Worm (Caenorhabditis elegans): Measurements from ENCODE around the gene cnp-3.
"Not testable (repeated sequence)": the region's sequence is repeated elsewhere in the genome, so short reads cannot be mapped to it uniquely, and the experiment has no call there.

cnp-3 gene

DNA sequence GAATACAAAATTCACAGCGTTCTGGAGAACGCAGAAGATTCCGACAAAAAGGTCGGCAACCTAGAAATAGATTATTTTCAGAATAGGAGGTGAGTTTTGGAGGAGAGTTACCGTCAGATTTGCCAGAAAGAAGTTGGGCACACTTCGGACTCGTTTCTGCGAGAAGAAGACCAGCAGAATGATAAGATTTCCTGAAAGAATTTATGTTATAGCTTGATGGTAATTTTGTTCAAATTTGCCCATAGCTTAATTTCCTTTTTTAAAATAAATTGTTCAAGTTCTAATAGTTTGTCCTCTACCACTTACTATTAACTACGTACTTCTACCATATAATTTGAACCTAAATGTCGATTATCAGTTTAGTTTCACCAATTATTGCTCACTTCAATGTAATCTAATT is 19.2 kb upstream of the cnp-3 start:
- TF ChIP-seq T22C8.4 (GFP tag; IDR thresholded peaks at IDR 0.05) (no peak), ztf-23 (GFP tag; IDR thresholded peaks at IDR 0.05) (no peak)

DNA sequence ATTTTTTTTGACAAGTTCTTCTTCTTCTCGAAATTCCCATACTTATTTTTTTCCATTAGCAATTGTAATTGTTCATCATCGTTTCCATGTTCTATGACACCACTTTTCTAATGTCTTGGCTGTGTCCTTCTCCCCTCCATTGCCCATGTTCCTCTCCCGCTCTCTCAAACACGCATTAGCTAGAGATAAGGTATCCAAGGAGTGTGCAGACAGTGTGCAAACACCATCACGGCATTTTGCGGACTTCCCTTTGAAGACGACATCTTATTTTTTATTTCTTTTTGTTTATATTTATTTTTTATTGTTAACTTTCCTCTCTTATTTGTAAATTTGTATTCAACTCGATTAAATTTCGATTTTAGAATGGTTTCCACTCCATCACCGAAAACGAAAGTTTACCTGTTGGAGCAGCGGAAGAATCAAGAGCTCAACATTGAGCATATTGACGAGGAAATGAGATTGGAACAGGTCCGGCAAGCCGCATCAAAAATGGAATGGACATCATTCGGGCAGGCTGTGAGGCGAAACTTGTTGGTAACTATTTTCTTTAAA is 13.3 kb upstream of the cnp-3 start, which contains the start of gene mdt-1.2:
mdt-1.2 (plus strand) TSS at position 363 of the 552 bp plus-strand sequence.
- no peak for TF ChIP-seq ref-1 (GFP tag; conservative IDR thresholded peaks at IDR 0.05)
- no peak for TF ChIP-seq T22C8.4 (GFP tag; IDR thresholded peaks at IDR 0.05)
- no peak for TF ChIP-seq ztf-29 (GFP tag; IDR thresholded peaks at IDR 0.05)
- no peak for TF ChIP-seq med-1 (GFP tag; optimal IDR thresholded peaks at IDR 0.05; ENCODE audit: insufficient read depth)
- TF ChIP-seq tab-1 (GFP tag; IDR thresholded peaks at IDR 0.05) = 0 out of 2 replicates have a peak, but pooled peaks have one; percentile 35
- no peak for TF ChIP-seq ztf-23 (GFP tag; IDR thresholded peaks at IDR 0.05)
- TF ChIP-seq cog-1 (tag; optimal IDR thresholded peaks at IDR 0.05) = peak; percentile 71
- peak; percentile 62; the same call in 1 of the 2 replicates for TF ChIP-seq flt-1 (GFP tag; IDR thresholded peaks at IDR 0.05)
- TF ChIP-seq klf-2 (GFP tag; conservative IDR thresholded peaks at IDR 0.05) = no peak

DNA sequence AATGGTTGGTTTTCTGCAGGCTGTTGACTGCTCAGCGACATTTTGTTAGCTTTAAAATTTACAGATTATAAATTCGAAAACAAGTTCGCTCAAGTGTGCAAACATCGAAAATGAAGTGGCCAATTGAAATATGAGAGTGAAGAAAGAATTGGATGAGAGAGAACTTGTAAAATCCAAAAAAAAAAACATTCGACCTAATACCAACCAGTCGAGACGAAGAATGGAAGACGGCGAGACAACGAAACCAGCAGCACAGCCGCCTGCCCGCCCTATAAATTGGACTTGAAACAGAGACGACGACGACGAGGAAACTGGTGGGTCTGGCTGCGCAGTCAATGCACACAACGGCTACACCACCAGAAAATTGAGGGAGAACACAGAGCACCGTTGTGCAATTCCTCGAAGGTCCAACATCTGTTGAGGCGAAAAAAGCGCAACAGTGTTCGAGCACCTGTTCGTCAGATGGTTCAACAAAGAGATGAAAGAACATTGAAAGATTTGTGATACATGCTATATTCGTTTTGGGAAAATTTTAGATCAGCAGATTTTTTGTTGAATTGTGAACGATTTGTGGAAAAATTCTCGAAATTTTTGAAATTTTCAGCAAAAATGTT is 12.1 kb upstream of the cnp-3 start, which contains the start of gene T23C6.4:
T23C6.4 (minus strand) TSS at position 51 of the 614 bp plus-strand sequence.
- 0 out of 2 replicates have a peak, but pooled peaks have one; percentile 38 for TF ChIP-seq ztf-23 (GFP tag; IDR thresholded peaks at IDR 0.05)
- TF ChIP-seq ztf-29 (GFP tag; IDR thresholded peaks at IDR 0.05) = no peak
- TF ChIP-seq klf-2 (GFP tag; conservative IDR thresholded peaks at IDR 0.05) = no peak
- no peak for TF ChIP-seq T22C8.4 (GFP tag; IDR thresholded peaks at IDR 0.05)
- TF ChIP-seq flt-1 (GFP tag; IDR thresholded peaks at IDR 0.05) = no peak
- TF ChIP-seq tab-1 (GFP tag; IDR thresholded peaks at IDR 0.05) = no peak
- TF ChIP-seq cog-1 (tag; optimal IDR thresholded peaks at IDR 0.05) = no peak

DNA sequence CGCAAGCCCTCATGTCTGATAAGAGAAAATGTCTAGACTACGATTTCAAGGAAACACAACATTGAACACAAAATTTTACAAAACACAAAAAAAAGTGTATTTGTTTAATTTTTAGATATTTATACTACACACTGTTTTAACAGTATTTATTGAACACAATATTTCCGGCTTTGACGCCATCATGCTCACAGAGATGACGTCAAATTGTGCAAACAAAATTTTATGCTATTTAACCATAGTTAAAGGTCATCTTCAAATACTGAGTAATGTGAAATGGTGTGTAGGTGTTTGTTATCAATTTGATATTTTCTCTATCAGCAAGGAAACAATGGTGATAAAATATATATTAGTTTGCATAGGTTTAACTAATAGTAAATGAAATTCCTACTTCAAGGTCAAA is 8.6 kb upstream of the cnp-3 start:
- TF ChIP-seq klf-2 (GFP tag; conservative IDR thresholded peaks at IDR 0.05) (no peak), cog-1 (tag; optimal IDR thresholded peaks at IDR 0.05) (no peak), med-1 (GFP tag; optimal IDR thresholded peaks at IDR 0.05; ENCODE audit: insufficient read depth) (no peak)

ce11 chrX:17140447-17140846 is 2.5 kb upstream of the cnp-3 start:
- TF ChIP-seq klf-2 (GFP tag; conservative IDR thresholded peaks at IDR 0.05) (no peak), tab-1 (GFP tag; IDR thresholded peaks at IDR 0.05) (no peak), med-1 (GFP tag; optimal IDR thresholded peaks at IDR 0.05; ENCODE audit: insufficient read depth) (no peak), T22C8.4 (GFP tag; IDR thresholded peaks at IDR 0.05) (no peak), ztf-29 (GFP tag; IDR thresholded peaks at IDR 0.05) (no peak), flt-1 (GFP tag; IDR thresholded peaks at IDR 0.05) (no peak), cog-1 (tag; optimal IDR thresholded peaks at IDR 0.05) (no peak), ztf-23 (GFP tag; IDR thresholded peaks at IDR 0.05) (no peak), ref-1 (GFP tag; conservative IDR thresholded peaks at IDR 0.05) (no peak)

ce11 chrX:17139204-17139780 is 1.4 kb upstream of the cnp-3 start:
- TF ChIP-seq flt-1 (GFP tag; IDR thresholded peaks at IDR 0.05) (no peak), cog-1 (tag; optimal IDR thresholded peaks at IDR 0.05) (no peak), ref-1 (GFP tag; conservative IDR thresholded peaks at IDR 0.05) (no peak), ztf-29 (GFP tag; IDR thresholded peaks at IDR 0.05) (no peak), med-1 (GFP tag; optimal IDR thresholded peaks at IDR 0.05; ENCODE audit: insufficient read depth) (no peak), tab-1 (GFP tag; IDR thresholded peaks at IDR 0.05) (no peak), klf-2 (GFP tag; conservative IDR thresholded peaks at IDR 0.05) (no peak), ztf-23 (GFP tag; IDR thresholded peaks at IDR 0.05) (no peak), T22C8.4 (GFP tag; IDR thresholded peaks at IDR 0.05) (no peak)

ce11 chrX:17135704-17136103 is 2.2 kb downstream of the cnp-3 start:
- TF ChIP-seq med-1 (GFP tag; optimal IDR thresholded peaks at IDR 0.05; ENCODE audit: insufficient read depth) (no peak), cog-1 (tag; optimal IDR thresholded peaks at IDR 0.05) (no peak), flt-1 (GFP tag; IDR thresholded peaks at IDR 0.05) (no peak), ref-1 (GFP tag; conservative IDR thresholded peaks at IDR 0.05) (no peak)

- no peak for TF ChIP-seq T22C8.4 (GFP tag; IDR thresholded peaks at IDR 0.05)
- no peak for TF ChIP-seq klf-2 (GFP tag; conservative IDR thresholded peaks at IDR 0.05)
- no peak for TF ChIP-seq med-1 (GFP tag; optimal IDR thresholded peaks at IDR 0.05; ENCODE audit: insufficient read depth)
- TF ChIP-seq cog-1 (tag; optimal IDR thresholded peaks at IDR 0.05) = no peak
These were observed 3.5 kb downstream of the cnp-3 start, which contains the start of gene K09E3.7 for ce11 chrX:17134427-17134826. Gene K09E3.7, minus strand, starts transcription at chrX:17134527.

DNA sequence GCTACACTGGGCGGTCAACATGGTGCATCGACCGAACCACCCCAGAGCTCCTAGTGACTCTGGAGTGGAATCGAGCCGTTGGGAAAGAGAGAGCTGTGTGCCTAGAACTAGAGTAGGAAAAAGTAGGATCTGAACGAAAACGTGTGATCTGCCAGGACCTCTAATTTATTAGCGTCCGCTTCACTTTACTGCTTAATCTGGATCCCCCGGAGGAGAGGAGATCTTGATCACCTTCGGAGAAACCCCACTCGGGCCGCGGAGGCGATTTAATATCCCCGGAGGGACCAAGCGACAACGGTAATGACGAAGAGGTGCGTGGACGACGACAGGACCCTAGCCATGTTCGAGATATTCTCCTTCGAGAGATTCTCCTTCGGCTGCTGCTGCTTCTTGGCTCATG is 20.6 kb downstream of the cnp-3 start, which contains the start of gene K09E3.2:
K09E3.2 (plus strand) TSS at position 301 of the 400 bp plus-strand sequence.
- not testable (repeated sequence) for TF ChIP-seq ref-1 (GFP tag; conservative IDR thresholded peaks at IDR 0.05); ztf-29 (GFP tag; IDR thresholded peaks at IDR 0.05); flt-1 (GFP tag; IDR thresholded peaks at IDR 0.05)

DNA sequence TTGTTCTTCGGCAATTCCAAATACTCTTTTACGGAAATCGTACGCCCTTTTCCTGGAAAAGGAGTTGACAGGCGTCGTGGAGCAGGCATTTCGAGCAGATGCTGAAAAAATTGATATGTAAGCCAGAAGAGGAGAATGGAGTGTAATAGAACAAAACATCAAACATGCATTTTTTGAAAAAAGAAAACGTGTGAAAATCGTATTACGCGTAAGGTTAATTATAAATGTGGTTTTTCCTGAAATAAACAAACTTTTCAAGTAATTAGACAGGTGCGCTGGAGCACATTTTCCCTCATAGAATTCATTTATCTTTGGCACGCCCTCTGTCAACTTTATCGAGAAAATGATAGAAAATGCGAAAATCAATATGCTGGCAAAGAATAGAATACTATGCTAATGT is 22.8 kb downstream of the cnp-3 start, which contains the start of gene lido-6:
lido-6 (minus strand) TSS at position 101 of the 400 bp plus-strand sequence.
- no peak for TF ChIP-seq ztf-23 (GFP tag; IDR thresholded peaks at IDR 0.05)
- TF ChIP-seq ztf-29 (GFP tag; IDR thresholded peaks at IDR 0.05) = no peak
- TF ChIP-seq klf-2 (GFP tag; conservative IDR thresholded peaks at IDR 0.05) = no peak
- no peak for TF ChIP-seq ref-1 (GFP tag; conservative IDR thresholded peaks at IDR 0.05)
- no peak for TF ChIP-seq tab-1 (GFP tag; IDR thresholded peaks at IDR 0.05)
- no peak for TF ChIP-seq cog-1 (tag; optimal IDR thresholded peaks at IDR 0.05)
- no peak for TF ChIP-seq flt-1 (GFP tag; IDR thresholded peaks at IDR 0.05)
- TF ChIP-seq T22C8.4 (GFP tag; IDR thresholded peaks at IDR 0.05) = no peak
- TF ChIP-seq med-1 (GFP tag; optimal IDR thresholded peaks at IDR 0.05; ENCODE audit: insufficient read depth) = no peak

Data from whole organism, midembryonic.